Worm (Caenorhabditis elegans) whole organism, young adult: ENCODE results near the gene sre-40.

ENCODE experiments used
- dox-1 ChIP-seq: fragments of 200-800 bp; sonication (Bioruptor generic); IDR thresholded peaks from 2 replicates; pipeline ENCODE4 v1.3.6; 2022; ENCODE audit warnings: missing genetic modification reagents, missing genetic modification characterization, missing compliant biosample characterization
- hlh-26 ChIP-seq: fragments of 200-800 bp; sonication (Bioruptor generic); conservative IDR thresholded peaks from 2 replicates; pipeline ENCODE4 v1.3.6; 2022; ENCODE audit warnings: missing genetic modification reagents, missing genetic modification characterization, missing compliant biosample characterization
- lir-1 ChIP-seq: fragments of 200-800 bp; sonication (Bioruptor generic); conservative IDR thresholded peaks from 2 replicates; pipeline ENCODE4 v1.3.6; 2022; ENCODE audit warnings: missing genetic modification reagents, missing genetic modification characterization, missing compliant biosample characterization
- mxl-1 ChIP-seq: sonication (generic microtip); optimal IDR thresholded peaks from 2 replicates; lab custom pipeline; 2016; ENCODE audit warnings: missing genetic modification characterization, missing compliant biosample characterization
- nhr-80 ChIP-seq: sonication (generic microtip); optimal IDR thresholded peaks from 2 replicates; lab custom pipeline; 2016; ENCODE audit warnings: missing genetic modification characterization, missing compliant biosample characterization
- tbx-9 ChIP-seq: sonication (generic microtip); optimal IDR thresholded peaks from 2 replicates; lab custom pipeline; 2016; ENCODE audit warnings: borderline replicate concordance, missing genetic modification characterization, inconsistent platforms, missing compliant biosample characterization
- unc-130 ChIP-seq: sonication (generic microtip); optimal IDR thresholded peaks from 2 replicates; lab custom pipeline; 2016; ENCODE audit warnings: missing genetic modification reagents, missing genetic modification characterization, missing compliant biosample characterization

DNA sequence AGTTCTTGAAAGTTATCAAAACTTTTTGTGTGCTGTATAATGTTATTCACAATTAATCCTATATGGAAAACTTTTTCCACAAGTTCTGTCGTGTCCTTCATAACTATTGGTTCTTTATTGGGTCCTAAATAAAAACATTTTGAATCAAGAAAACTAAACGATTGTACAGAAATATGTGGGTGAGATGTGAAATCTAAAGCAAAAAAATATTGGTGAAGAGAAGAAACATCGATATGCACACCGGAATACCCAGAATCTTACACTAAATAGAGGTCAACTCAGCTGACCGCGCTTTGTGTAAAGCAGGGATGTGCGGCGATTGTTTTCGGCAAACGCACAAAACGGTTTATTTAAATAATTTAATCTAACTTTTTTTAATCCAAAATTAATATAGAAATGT, 22.3 kb downstream of the sre-40 start, which contains the start of gene T05A7.13:
- TF ChIP-seq mxl-1 (tag; lab: Kevin White, UChicago), result no peak
- no peak for TF ChIP-seq unc-130 (GFP tag; lab: Kevin White, UChicago)
- TF ChIP-seq tbx-9 (tag; lab: Kevin White, UChicago), result no peak
- TF ChIP-seq nhr-80 (tag; lab: Kevin White, UChicago), result no peak
- no peak for TF ChIP-seq lir-1
- TF ChIP-seq dox-1 (GFP tag; lab: Robert Waterston, UW), result no peak
- TF ChIP-seq hlh-26 (GFP tag; lab: Robert Waterston, UW), result no peak
